Worm (Caenorhabditis elegans) whole organism, L1 larva: ENCODE results near the gene dpff-1.

Experiments used
- nhr-12 ChIP-seq: sonication (generic microtip); optimal IDR thresholded peaks from 2 replicates; lab custom pipeline; 2017; ENCODE audit warnings: missing biosample characterization, missing genetic modification characterization
- snpc-4 ChIP-seq: fragments of 150-350 bp; optimal IDR thresholded peaks from 2 replicates; lab custom pipeline; 2014; ENCODE audit warnings: missing biosample characterization, missing genetic modification characterization
- tbx-2 ChIP-seq: sonication (generic microtip); optimal IDR thresholded peaks from 2 replicates; lab custom pipeline; 2016; ENCODE audit warnings: missing genetic modification characterization, missing compliant biosample characterization

DNA sequence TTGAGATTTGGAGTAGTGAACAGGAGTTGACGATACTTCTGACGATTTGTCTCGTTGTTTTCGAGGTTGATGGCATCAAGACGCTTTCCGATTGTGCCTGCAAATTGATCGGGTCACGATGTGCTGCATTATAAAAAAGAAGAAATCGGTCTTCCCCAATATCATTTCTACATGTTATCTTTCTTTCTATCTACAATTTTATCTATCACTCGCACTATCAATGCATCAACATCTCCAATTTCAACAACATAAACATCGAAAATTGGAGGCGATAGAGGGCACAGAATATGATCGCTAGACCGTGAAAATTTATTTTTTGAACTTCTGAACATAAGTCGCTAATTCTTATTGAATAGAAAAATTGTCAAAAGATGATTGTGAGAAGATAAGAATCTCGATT, 30.4 kb downstream of the dpff-1 start:
- no peak for TF ChIP-seq nhr-12
- no peak for TF ChIP-seq tbx-2 (tag; lab: Kevin White, UChicago)
- no peak for TF ChIP-seq snpc-4 (tag; lab: Kevin White, UChicago)
